Worm (Caenorhabditis elegans) whole organism, L2 larva: ENCODE results near the gene Y38H6C.9.

Experiments used
- C34F6.9 ChIP-seq: fragments of 150-350 bp; optimal IDR thresholded peaks from 2 replicates; lab custom pipeline; 2014; ENCODE audit warnings: missing biosample characterization, missing genetic modification characterization
- F13H6.1 ChIP-seq: sonication (generic microtip); optimal IDR thresholded peaks from 2 replicates; lab custom pipeline; 2016; ENCODE audit warnings: missing genetic modification characterization, missing compliant biosample characterization
- R02D3.7 ChIP-seq: fragments of 150-350 bp; optimal IDR thresholded peaks from 2 replicates; lab custom pipeline; 2014; ENCODE audit warnings: missing biosample characterization, missing genetic modification characterization
- Y55F3AM.14 ChIP-seq: fragments of 200-800 bp; sonication (Bioruptor generic); optimal IDR thresholded peaks from 2 replicates; lab custom pipeline; 2018; ENCODE audit warnings: mild to moderate bottlenecking, missing genetic modification characterization, missing compliant biosample characterization
- ZK546.5 ChIP-seq: sonication (generic microtip); optimal IDR thresholded peaks from 2 replicates; lab custom pipeline; 2017; ENCODE audit warnings: missing biosample characterization, missing genetic modification characterization
- alr-1 ChIP-seq: fragments of 150-350 bp; optimal IDR thresholded peaks from 2 replicates; lab custom pipeline; 2014; ENCODE audit warnings: missing biosample characterization, missing genetic modification characterization
- aly-2 ChIP-seq: fragments of 150-350 bp; optimal IDR thresholded peaks from 2 replicates; lab custom pipeline; 2014; ENCODE audit warnings: missing biosample characterization, missing genetic modification characterization
- ama-1 ChIP-seq: fragments of 150-350 bp; optimal IDR thresholded peaks from 2 replicates; lab custom pipeline; 2018; ENCODE audit warnings: inconsistent platforms
- blmp-1 ChIP-seq: sonication (generic microtip); optimal IDR thresholded peaks from 2 replicates; lab custom pipeline; 2017; ENCODE audit warnings: missing genetic modification characterization, mild to moderate bottlenecking, missing compliant biosample characterization, antibody characterized with exemption, moderate library complexity; ENCODE audit not compliant: insufficient read depth
- ceh-16 ChIP-seq: fragments of 150-350 bp; optimal IDR thresholded peaks from 2 replicates; lab custom pipeline; 2014; ENCODE audit warnings: missing biosample characterization, missing genetic modification characterization
- ceh-82 ChIP-seq: fragments of 150-350 bp; optimal IDR thresholded peaks from 2 replicates; lab custom pipeline; 2014; ENCODE audit warnings: missing biosample characterization, missing genetic modification characterization
- crh-2 ChIP-seq: sonication (generic microtip); optimal IDR thresholded peaks from 2 replicates; lab custom pipeline; 2017; ENCODE audit warnings: missing biosample characterization, missing genetic modification characterization
- dmd-4 ChIP-seq: sonication (generic microtip); optimal IDR thresholded peaks from 2 replicates; lab custom pipeline; 2017; ENCODE audit warnings: missing biosample characterization, missing genetic modification characterization
- egl-27 ChIP-seq: sonication (generic microtip); optimal IDR thresholded peaks from 3 replicates; lab custom pipeline; 2017; ENCODE audit warnings: missing biosample characterization, missing genetic modification reagents, missing genetic modification characterization
- elt-1 ChIP-seq: fragments of 150-350 bp; optimal IDR thresholded peaks from 2 replicates; lab custom pipeline; 2014; ENCODE audit warnings: missing biosample characterization, missing genetic modification characterization
- elt-3 ChIP-seq: sonication (generic microtip); optimal IDR thresholded peaks from 2 replicates; lab custom pipeline; 2017; ENCODE audit warnings: missing biosample characterization, missing genetic modification characterization
- fos-1 ChIP-seq: fragments of 150-350 bp; optimal IDR thresholded peaks from 2 replicates; lab custom pipeline; 2014; ENCODE audit warnings: missing biosample characterization, missing genetic modification characterization
- gmeb-1 ChIP-seq: fragments of 150-350 bp; optimal IDR thresholded peaks from 2 replicates; lab custom pipeline; 2014; ENCODE audit warnings: missing biosample characterization, missing genetic modification characterization
- lin-11 ChIP-seq: fragments of 150-350 bp; sonication (generic microtip); optimal IDR thresholded peaks from 2 replicates; lab custom pipeline; 2014; ENCODE audit warnings: missing biosample characterization, missing genetic modification characterization, inconsistent platforms, mixed read lengths
- lin-13 ChIP-seq: fragments of 150-350 bp; optimal IDR thresholded peaks from 2 replicates; lab custom pipeline; 2014; ENCODE audit warnings: missing biosample characterization, missing genetic modification reagents, missing genetic modification characterization
- lin-39 ChIP-seq: fragments of 150-350 bp; optimal IDR thresholded peaks from 2 replicates; lab custom pipeline; 2014; ENCODE audit warnings: missing biosample characterization, missing genetic modification reagents, missing genetic modification characterization
- lsy-2 ChIP-seq, 2 experiments: fragments of 150-350 bp in 1 of 2; sonication (generic microtip) in 1 of 2; optimal IDR thresholded peaks; 2 replicates each; lab custom pipeline; 2014 to 2017; ENCODE audit warnings: missing biosample characterization in 2 of 2, missing genetic modification characterization in 2 of 2
- mab-5 ChIP-seq: fragments of 150-350 bp; optimal IDR thresholded peaks from 2 replicates; lab custom pipeline; 2014; ENCODE audit warnings: missing biosample characterization, missing genetic modification characterization
- mbf-1 ChIP-seq: sonication (generic microtip); optimal IDR thresholded peaks from 2 replicates; lab custom pipeline; 2017; ENCODE audit warnings: missing biosample characterization, missing genetic modification characterization
- mdl-1 ChIP-seq, 2 experiments: fragments of 150-350 bp in 1 of 2; sonication (generic microtip) in 1 of 2; optimal IDR thresholded peaks; 2 replicates each; lab custom pipeline; 2017; ENCODE audit warnings: missing biosample characterization in 2 of 2, missing genetic modification characterization in 2 of 2
- nhr-10 ChIP-seq: sonication (generic microtip); optimal IDR thresholded peaks from 2 replicates; lab custom pipeline; 2017; ENCODE audit warnings: missing biosample characterization, missing genetic modification characterization
- nhr-11 ChIP-seq: fragments of 150-350 bp; optimal IDR thresholded peaks from 2 replicates; lab custom pipeline; 2014; ENCODE audit warnings: missing biosample characterization, missing genetic modification characterization
- nhr-12 ChIP-seq: fragments of 150-350 bp; optimal IDR thresholded peaks from 2 replicates; lab custom pipeline; 2014; ENCODE audit warnings: missing biosample characterization, missing genetic modification characterization
- nhr-129 ChIP-seq: fragments of 150-350 bp; optimal IDR thresholded peaks from 2 replicates; lab custom pipeline; 2014; ENCODE audit warnings: missing biosample characterization, missing genetic modification characterization
- nhr-21 ChIP-seq: fragments of 150-350 bp; optimal IDR thresholded peaks from 2 replicates; lab custom pipeline; 2014; ENCODE audit warnings: missing biosample characterization, missing genetic modification characterization
- nhr-23 ChIP-seq: fragments of 150-350 bp; optimal IDR thresholded peaks from 2 replicates; lab custom pipeline; 2014; ENCODE audit warnings: missing biosample characterization, missing genetic modification reagents, missing genetic modification characterization
- nhr-237 ChIP-seq: fragments of 150-350 bp; optimal IDR thresholded peaks from 2 replicates; lab custom pipeline; 2014; ENCODE audit warnings: missing biosample characterization, missing genetic modification characterization
- nhr-25 ChIP-seq: fragments of 150-350 bp; sonication (generic microtip); optimal IDR thresholded peaks from 3 replicates; lab custom pipeline; 2014; ENCODE audit warnings: missing biosample characterization, missing genetic modification characterization
- nhr-6 ChIP-seq: fragments of 150-350 bp; optimal IDR thresholded peaks from 2 replicates; lab custom pipeline; 2014; ENCODE audit warnings: missing biosample characterization, missing genetic modification characterization
- nhr-77 ChIP-seq: fragments of 150-350 bp; optimal IDR thresholded peaks from 2 replicates; lab custom pipeline; 2014; ENCODE audit warnings: missing biosample characterization, missing genetic modification characterization
- peb-1 ChIP-seq: fragments of 150-350 bp; optimal IDR thresholded peaks from 2 replicates; lab custom pipeline; 2014; ENCODE audit warnings: missing biosample characterization, missing genetic modification characterization
- sem-4 ChIP-seq: fragments of 150-350 bp; optimal IDR thresholded peaks from 2 replicates; lab custom pipeline; 2014; ENCODE audit warnings: missing biosample characterization, missing genetic modification reagents, missing genetic modification characterization
- skn-1 ChIP-seq: sonication (generic microtip); optimal IDR thresholded peaks from 2 replicates; lab custom pipeline; 2017; ENCODE audit warnings: missing biosample characterization, missing genetic modification characterization
- sma-3 ChIP-seq: sonication (generic microtip); optimal IDR thresholded peaks from 2 replicates; lab custom pipeline; 2016; ENCODE audit warnings: missing genetic modification reagents, missing genetic modification characterization, missing compliant biosample characterization
- sma-9 ChIP-seq, 2 experiments: fragments of 150-350 bp in 1 of 2; sonication (generic microtip) in 1 of 2; optimal IDR thresholded peaks; 2 replicates each; lab custom pipeline; 2014 to 2016; ENCODE audit warnings: missing genetic modification characterization in 2 of 2, mild to moderate bottlenecking in 1 of 2, missing biosample characterization in 1 of 2, missing compliant biosample characterization in 1 of 2, missing genetic modification reagents in 1 of 2, moderate library complexity in 1 of 2
- snpc-4 ChIP-seq: fragments of 150-350 bp; optimal IDR thresholded peaks from 2 replicates; lab custom pipeline; 2014; ENCODE audit warnings: missing biosample characterization, missing genetic modification characterization
- unc-39 ChIP-seq: fragments of 150-350 bp; optimal IDR thresholded peaks from 2 replicates; lab custom pipeline; 2014; ENCODE audit warnings: missing biosample characterization, missing genetic modification characterization
- unc-55 ChIP-seq: fragments of 150-350 bp; sonication (generic microtip); optimal IDR thresholded peaks from 3 replicates; lab custom pipeline; 2014; ENCODE audit warnings: missing biosample characterization, missing genetic modification reagents, missing genetic modification characterization
- unc-62 ChIP-seq: fragments of 150-350 bp; optimal IDR thresholded peaks from 2 replicates; lab custom pipeline; 2014; ENCODE audit warnings: missing biosample characterization, missing genetic modification reagents, missing genetic modification characterization
- zag-1 ChIP-seq: fragments of 150-350 bp; optimal IDR thresholded peaks from 2 replicates; lab custom pipeline; 2014; ENCODE audit warnings: missing biosample characterization, missing genetic modification characterization
- ztf-1 ChIP-seq: fragments of 200-800 bp; sonication (Bioruptor generic); conservative IDR thresholded peaks from 2 replicates; pipeline ENCODE4 v1.3.6; 2022; ENCODE audit warnings: missing genetic modification characterization, missing compliant biosample characterization
- ztf-11 ChIP-seq: sonication (generic microtip); optimal IDR thresholded peaks from 2 replicates; lab custom pipeline; 2017; ENCODE audit warnings: missing biosample characterization, missing genetic modification characterization
- ztf-4 ChIP-seq: fragments of 150-350 bp; optimal IDR thresholded peaks from 2 replicates; lab custom pipeline; 2014; ENCODE audit warnings: missing biosample characterization, missing genetic modification characterization

Y38H6C.9 gene

DNA sequence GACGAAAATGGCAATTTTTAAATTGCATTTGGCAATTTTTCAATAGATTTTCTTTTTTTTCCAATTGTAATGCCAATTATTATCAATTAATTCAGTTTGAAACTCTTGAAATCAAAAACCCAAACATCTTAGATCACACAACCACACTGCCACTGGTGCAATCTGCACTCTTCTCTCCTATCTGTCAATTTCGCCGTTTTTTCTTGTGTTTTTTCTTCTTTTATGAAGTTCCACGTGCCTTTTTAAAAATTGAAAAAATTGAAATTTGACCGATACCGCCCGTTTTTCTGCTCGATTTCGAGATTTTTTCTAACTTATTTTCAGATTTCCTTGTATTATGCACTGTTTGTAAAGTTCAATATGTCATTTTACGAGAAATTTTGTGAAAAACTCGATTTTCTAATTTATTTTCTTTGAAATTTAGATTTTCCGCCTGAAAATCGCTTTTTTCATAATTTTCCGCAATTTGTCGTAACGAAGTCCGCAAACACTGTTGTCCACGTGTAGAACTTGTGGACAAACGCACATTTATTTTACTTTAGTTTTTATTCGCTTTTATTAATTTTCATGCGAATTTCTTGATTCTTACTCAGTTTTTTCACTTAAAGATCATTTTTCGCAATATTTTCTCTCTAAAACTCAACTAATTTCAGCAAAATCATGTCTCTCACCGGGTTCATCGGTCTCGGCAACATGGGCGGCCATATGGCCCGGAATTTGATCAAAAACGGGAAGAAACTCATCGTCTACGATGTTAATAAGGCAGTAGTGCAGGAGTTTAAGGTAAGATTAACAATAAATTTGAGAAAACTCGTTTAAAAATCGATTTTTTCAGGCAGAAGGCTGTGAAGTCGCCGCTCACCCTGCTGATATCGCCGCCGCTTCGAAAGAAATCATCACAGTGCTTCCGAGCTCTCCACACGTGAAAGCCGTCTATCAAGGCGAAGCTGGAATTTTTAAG lies 28.5 kb downstream of the Y38H6C.9 start, which contains the start of gene B0250.5:
B0250.5 (plus strand) TSS at position 654 of the 961 bp plus-strand sequence.
- TF ChIP-seq unc-39 (no peak), Y55F3AM.14 (no peak), ama-1 (lab: Kevin White, UChicago) (no peak), dmd-4 (no peak), alr-1 (no peak), C34F6.9 (peak; percentile 65), nhr-23 (no peak), lsy-2 (tag; optimal IDR thresholded peaks at IDR 0.05; lab: Kevin White, UChicago) (peak; percentile 56 to 66), nhr-25 (tag; lab: Kevin White, UChicago) (peak; percentile 21), unc-62 (GFP tag; lab: Kevin White, UChicago) (no peak), gmeb-1 (peak; percentile 20), sma-3 (GFP tag; lab: Kevin White, UChicago) (peak; percentile 37), nhr-11 (no peak), mdl-1 (tag; optimal IDR thresholded peaks at IDR 0.05; lab: Kevin White, UChicago) (no peak), zag-1 (tag; lab: Kevin White, UChicago) (no peak), nhr-237 (no peak), egl-27 (no peak), nhr-129 (no peak), fos-1 (tag; lab: Kevin White, UChicago) (no peak), sma-9 (GFP tag; optimal IDR thresholded peaks at IDR 0.05; lab: Kevin White, UChicago) (no peak), sma-9 (tag; optimal IDR thresholded peaks at IDR 0.05; lab: Kevin White, UChicago) (no peak), lin-11 (tag; lab: Kevin White, UChicago) (no peak), ceh-16 (tag; lab: Kevin White, UChicago) (no peak), nhr-77 (tag; lab: Kevin White, UChicago) (no peak), F13H6.1 (tag; lab: Kevin White, UChicago) (peak; percentile 10), ztf-11 (tag; lab: Kevin White, UChicago) (no peak), mab-5 (tag; lab: Kevin White, UChicago) (no peak), nhr-10 (tag; lab: Kevin White, UChicago) (no peak), nhr-21 (tag; lab: Kevin White, UChicago) (no peak), lin-13 (GFP tag; lab: Kevin White, UChicago) (peak; percentile 13), unc-55 (GFP tag; lab: Kevin White, UChicago) (peak; percentile 70), elt-3 (tag; lab: Kevin White, UChicago) (no peak), nhr-12 (tag; lab: Kevin White, UChicago) (no peak), R02D3.7 (no peak), elt-1 (tag; lab: Kevin White, UChicago) (no peak), ceh-82 (tag; lab: Kevin White, UChicago) (no peak), aly-2 (tag; lab: Kevin White, UChicago) (no peak), skn-1 (no peak), ztf-1 (GFP tag; lab: Robert Waterston, UW) (no peak), blmp-1 (tag; lab: Kevin White, UChicago) (no peak), mbf-1 (no peak), peb-1 (no peak), nhr-6 (tag; lab: Kevin White, UChicago) (no peak), ztf-4 (tag; lab: Kevin White, UChicago) (no peak), sem-4 (tag; lab: Kevin White, UChicago) (no peak), crh-2 (tag; lab: Kevin White, UChicago) (peak; percentile 69), lin-39 (no peak), snpc-4 (tag; lab: Kevin White, UChicago) (no peak), ZK546.5 (no peak)
